Worm (Caenorhabditis elegans) whole organism, early embryonic: ENCODE data around the gene F54F7.8.

Experiments
- B0310.2 ChIP-seq: sonication (generic microtip); optimal IDR thresholded peaks from 2 replicates; lab custom pipeline; 2016; ENCODE audit warnings: mild to moderate bottlenecking, missing genetic modification characterization, missing compliant biosample characterization
- F13C5.2 ChIP-seq: sonication (generic microtip); optimal IDR thresholded peaks from 2 replicates; lab custom pipeline; 2017; ENCODE audit warnings: mild to moderate bottlenecking, missing genetic modification characterization, inconsistent platforms, missing compliant biosample characterization
- aly-1 ChIP-seq: sonication (generic microtip); optimal IDR thresholded peaks from 2 replicates; lab custom pipeline; 2016; ENCODE audit warnings: missing genetic modification characterization, missing compliant biosample characterization
- ama-1 ChIP-seq: fragments of 150-350 bp; optimal IDR thresholded peaks from 2 replicates; lab custom pipeline; 2014
- ceh-36 ChIP-seq: sonication (generic microtip); optimal IDR thresholded peaks from 2 replicates; lab custom pipeline; 2016; ENCODE audit warnings: missing genetic modification characterization, inconsistent platforms, missing compliant biosample characterization
- flt-1 ChIP-seq: fragments of 200-800 bp; sonication (Bioruptor generic); IDR thresholded peaks from 2 replicates; pipeline ENCODE4 v1.3.6; 2022; ENCODE audit warnings: missing genetic modification characterization, missing compliant biosample characterization
- hmg-4 ChIP-seq: fragments of 200-800 bp; sonication (Bioruptor generic); optimal IDR thresholded peaks from 2 replicates; lab custom pipeline; 2018; ENCODE audit warnings: mild to moderate bottlenecking, missing genetic modification characterization, missing compliant biosample characterization
- scrt-1 ChIP-seq: fragments of 200-800 bp; sonication (Bioruptor generic); IDR thresholded peaks from 2 replicates; pipeline ENCODE4 v1.3.6; 2022; ENCODE audit warnings: missing genetic modification characterization, missing compliant biosample characterization
- sea-1 ChIP-seq: fragments of 200-800 bp; sonication (Bioruptor generic); conservative IDR thresholded peaks from 2 replicates; pipeline ENCODE4 v1.3.6; 2022; ENCODE audit warnings: missing genetic modification characterization, missing compliant biosample characterization
- tbx-11 ChIP-seq: fragments of 200-800 bp; sonication (Bioruptor generic); IDR thresholded peaks from 2 replicates; pipeline ENCODE4 v1.3.6; 2022; ENCODE audit warnings: missing genetic modification characterization, missing compliant biosample characterization
- tra-4 ChIP-seq: sonication (generic microtip); optimal IDR thresholded peaks from 2 replicates; lab custom pipeline; 2017; ENCODE audit warnings: missing genetic modification characterization, missing compliant biosample characterization

ce11 chrX:11869260-11869659, 14.5 kb upstream of the F54F7.8 start, which contains the start of gene dot-1.2:
- no peak for TF ChIP-seq tra-4 (tag; lab: Kevin White, UChicago)
- no peak for TF ChIP-seq tbx-11 (GFP tag; lab: Robert Waterston, UW)
- TF ChIP-seq ama-1 (lab: Kevin White, UChicago), result no peak
- TF ChIP-seq sea-1 (GFP tag; lab: Robert Waterston, UW), result no peak
- TF ChIP-seq flt-1, result no peak
- no peak for TF ChIP-seq ceh-36
- no peak for TF ChIP-seq scrt-1 (GFP tag; lab: Robert Waterston, UW)
- TF ChIP-seq hmg-4 (GFP tag; lab: Kevin White, UChicago), result no peak
- no peak for TF ChIP-seq aly-1 (tag; lab: Kevin White, UChicago)
- no peak for TF ChIP-seq F13C5.2 (tag; lab: Kevin White, UChicago)
- TF ChIP-seq B0310.2 (tag; lab: Kevin White, UChicago), result no peak
